Worm (Caenorhabditis elegans): Measurements from ENCODE around the gene C13E3.1.

DNA sequence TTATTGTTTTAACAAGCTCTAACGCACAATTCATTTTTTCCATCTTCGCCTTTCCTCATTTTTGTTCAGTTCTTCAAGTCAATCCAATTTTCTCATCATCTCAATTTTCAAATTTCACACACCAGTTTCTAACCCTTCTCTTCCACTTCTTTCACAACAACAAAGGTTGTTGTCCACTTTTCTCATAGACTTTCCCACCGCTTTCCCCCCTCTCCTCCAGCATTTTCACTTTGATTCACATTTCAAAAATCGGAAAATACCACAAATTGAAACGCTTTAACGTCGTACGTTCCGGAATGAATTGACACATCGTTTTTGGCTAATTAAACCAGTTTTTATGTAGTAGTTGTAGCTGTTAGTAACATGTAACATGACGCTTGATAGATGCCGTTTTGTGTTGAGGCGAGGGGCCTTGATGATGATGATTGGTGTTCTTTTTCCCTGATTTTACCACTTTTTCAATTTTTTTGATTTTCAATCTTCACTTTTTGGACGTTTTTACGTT lies 2.6 kb upstream of the C13E3.1 start:
- TF ChIP-seq F57C9.4 (tag; optimal IDR thresholded peaks at IDR 0.05) (no peak), nfya-1 (tag; optimal IDR thresholded peaks at IDR 0.05; ENCODE audit: borderline replicate concordance, insufficient read depth) (no peak), nhr-120 (GFP tag; IDR thresholded peaks at IDR 0.05) (no peak), ceh-40 (GFP tag; IDR thresholded peaks at IDR 0.05) (no peak), ztf-26 (tag; optimal IDR thresholded peaks at IDR 0.05) (no peak), pha-4 (tag; optimal IDR thresholded peaks at IDR 0.05) (no peak), dpff-1 (tag; optimal IDR thresholded peaks at IDR 0.05) (no peak), B0035.1 (tag; optimal IDR thresholded peaks at IDR 0.05) (no peak), sea-2 (GFP tag; IDR thresholded peaks at IDR 0.05) (no peak), snpc-4 (GFP tag; optimal IDR thresholded peaks at IDR 0.05) (no peak), snpc-4 (tag; optimal IDR thresholded peaks at IDR 0.05) (no peak), aptf-3 (GFP tag; IDR thresholded peaks at IDR 0.05) (no peak), attf-6 (GFP tag; IDR thresholded peaks at IDR 0.05) (no peak), zim-3 (tag; optimal IDR thresholded peaks at IDR 0.05) (no peak), tlf-1 (GFP tag; optimal IDR thresholded peaks at IDR 0.05) (no peak)

All from whole organism, young adult.